Worm (Caenorhabditis elegans): ENCODE data around the gene C34C12.2.
A peak's percentile ranks its signal among the peaks of the same experiment; 100 is the strongest.

The C34C12.2 gene

DNA sequence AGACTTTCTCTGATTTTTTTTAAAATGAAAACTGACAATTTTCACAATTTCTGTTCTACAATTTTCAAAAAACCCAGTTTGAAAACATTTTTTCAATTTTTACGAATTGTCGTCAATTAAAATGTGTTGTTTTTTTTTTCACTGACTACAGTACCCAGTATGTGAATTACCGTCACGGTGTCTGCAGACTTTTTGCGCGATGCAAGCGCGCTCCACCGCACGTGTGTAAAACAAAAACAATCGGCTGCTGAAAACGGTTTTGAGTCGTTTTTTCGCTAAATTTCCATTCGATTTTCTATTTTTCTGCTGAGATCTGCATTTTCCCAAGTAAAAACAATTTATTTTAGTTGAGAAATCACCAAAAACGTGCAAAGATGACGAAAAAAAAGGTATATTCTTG, 2.6 kb downstream of the C34C12.2 start (continued):
- peak; percentile 53 for TF ChIP-seq nhr-76 (tag; optimal IDR thresholded peaks at IDR 0.05)

DNA sequence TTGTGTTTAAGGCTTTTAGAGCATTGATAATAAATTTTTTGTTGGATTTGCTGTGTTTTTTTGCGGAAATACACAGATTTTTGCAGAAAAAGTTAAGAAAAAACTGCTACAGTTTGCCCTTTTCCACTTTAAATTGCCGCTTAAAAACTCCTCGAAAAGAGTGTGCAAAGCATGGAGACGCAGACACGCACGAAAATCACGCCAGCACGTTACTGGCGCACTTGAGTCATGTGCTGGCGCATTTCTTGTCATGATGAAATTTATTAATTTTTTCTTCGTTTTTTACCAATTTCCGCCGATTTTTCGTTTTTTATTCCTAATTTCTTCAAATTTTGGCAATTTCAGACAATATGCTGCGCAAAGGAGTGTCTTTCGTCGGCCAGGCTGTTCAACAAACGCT, 6.5 kb downstream of the C34C12.2 start, which contains the start of gene C34C12.8:
Gene C34C12.8, plus strand, starts transcription at position 346 of the 400 bp plus-strand sequence.
- TF ChIP-seq ces-1 (GFP tag; optimal IDR thresholded peaks at IDR 0.05) (no peak), nhr-71 (tag; optimal IDR thresholded peaks at IDR 0.05) (peak; percentile 98), tbx-2 (tag; optimal IDR thresholded peaks at IDR 0.05) (peak; percentile 97), unc-98 (GFP tag; IDR thresholded peaks at IDR 0.05) (peak; percentile 76), ceh-88 (GFP tag; IDR thresholded peaks at IDR 0.05) (peak; percentile 90), ztf-11 (tag; optimal IDR thresholded peaks at IDR 0.05) (peak in 1 of 2 experiments; percentile 85), fkh-8 (tag; optimal IDR thresholded peaks at IDR 0.05) (peak; percentile 94), lir-3 (tag; optimal IDR thresholded peaks at IDR 0.05; ENCODE audit: poor library complexity) (no peak), efl-3 (GFP tag; optimal IDR thresholded peaks at IDR 0.05) (peak; percentile 57), unc-62 (GFP tag; optimal IDR thresholded peaks at IDR 0.05) (peak; percentile 71), nhr-237 (tag; optimal IDR thresholded peaks at IDR 0.05) (peak; percentile 60), vab-15 (tag; optimal IDR thresholded peaks at IDR 0.05) (no peak), grh-1 (GFP tag; IDR thresholded peaks at IDR 0.05) (peak; percentile 96), snpc-4 (tag; optimal IDR thresholded peaks at IDR 0.05) (peak; percentile 84), ztf-4 (tag; optimal IDR thresholded peaks at IDR 0.05) (peak; percentile 90), nhr-77 (tag; optimal IDR thresholded peaks at IDR 0.05) (peak; percentile 88), egl-13 (tag; optimal IDR thresholded peaks at IDR 0.05) (peak; percentile 93), tlp-1 (tag; optimal IDR thresholded peaks at IDR 0.05) (no peak), nhr-47 (tag; optimal IDR thresholded peaks at IDR 0.05) (peak; percentile 98), aly-2 (tag; optimal IDR thresholded peaks at IDR 0.05) (peak; percentile 90), pag-3 (tag; optimal IDR thresholded peaks at IDR 0.05; ENCODE audit: borderline replicate concordance, insufficient read depth) (no peak), unc-30 (tag; optimal IDR thresholded peaks at IDR 0.05) (peak; percentile 64), C16A3.4 (tag; optimal IDR thresholded peaks at IDR 0.05) (peak; percentile 96), fkh-4 (tag; optimal IDR thresholded peaks at IDR 0.05; ENCODE audit: borderline replicate concordance) (peak; percentile 78), zag-1 (tag; optimal IDR thresholded peaks at IDR 0.05) (peak; percentile 66), lin-14 (GFP tag; optimal IDR thresholded peaks at IDR 0.05) (peak; percentile 92), nhr-76 (tag; optimal IDR thresholded peaks at IDR 0.05) (no peak), zip-4 (GFP tag; optimal IDR thresholded peaks at IDR 0.05) (peak; percentile 87), pax-3 (tag; optimal IDR thresholded peaks at IDR 0.05) (peak; percentile 91), isw-1 (GFP tag; IDR thresholded peaks at IDR 0.05) (peak; percentile 97), nhr-12 (tag; optimal IDR thresholded peaks at IDR 0.05) (peak; percentile 18), C34B4.2 (tag; optimal IDR thresholded peaks at IDR 0.05) (peak; percentile 84), sptf-1 (tag; optimal IDR thresholded peaks at IDR 0.05) (no peak), ceh-63 (GFP tag; optimal IDR thresholded peaks at IDR 0.05) (peak; percentile 74), sup-37 (GFP tag; optimal IDR thresholded peaks at IDR 0.05) (peak; percentile 92), fos-1 (tag; optimal IDR thresholded peaks at IDR 0.05) (peak; percentile 79), lsy-2 (tag; optimal IDR thresholded peaks at IDR 0.05) (peak; percentile 97 to 98), ets-5 (GFP tag; IDR thresholded peaks at IDR 0.05) (no peak), mdl-1 (tag; optimal IDR thresholded peaks at IDR 0.05) (peak in 1 of 2 experiments; percentile 92), hpl-2 (GFP tag; optimal IDR thresholded peaks at IDR 0.05) (peak; percentile 85), mep-1 (tag; optimal IDR thresholded peaks at IDR 0.05) (peak; percentile 98), lin-15B (tag; optimal IDR thresholded peaks at IDR 0.05) (peak; percentile 95), nhr-28 (tag; optimal IDR thresholded peaks at IDR 0.05) (peak; percentile 20), F16B12.6 (tag; optimal IDR thresholded peaks at IDR 0.05) (peak; percentile 84), nhr-11 (tag; optimal IDR thresholded peaks at IDR 0.05) (peak; percentile 92), sox-4 (tag; optimal IDR thresholded peaks at IDR 0.05) (peak; percentile 85), ama-1 (optimal IDR thresholded peaks at IDR 0.05) (peak; percentile 91), unc-86 (tag; optimal IDR thresholded peaks at IDR 0.05) (peak; percentile 97), lin-13 (GFP tag; optimal IDR thresholded peaks at IDR 0.05) (peak; percentile 97), nhr-84 (tag; optimal IDR thresholded peaks at IDR 0.05) (no peak), dsc-1 (tag; optimal IDR thresholded peaks at IDR 0.05) (peak; percentile 98), ceh-90 (tag; optimal IDR thresholded peaks at IDR 0.05) (peak; percentile 45)

Data from whole organism, L1 larva.